Worm (Caenorhabditis elegans) whole organism, young adult: ENCODE data around the gene C50F4.9.

ENCODE experiments used
- ama-1 ChIP-seq, 3 experiments: fragments of 150-350 bp in 1 of 3; sonication (generic microtip) in 2 of 3; optimal IDR thresholded peaks; 2 replicates each; lab custom pipeline; 2014 to 2018; ENCODE audit warnings: missing biosample characterization in 2 of 3, missing genetic modification characterization in 2 of 3, missing genetic modification reagents in 2 of 3
- aptf-2 ChIP-seq: fragments of 200-800 bp; sonication (Bioruptor generic); conservative IDR thresholded peaks from 2 replicates; pipeline ENCODE4 v1.3.6; 2022; ENCODE audit warnings: missing genetic modification reagents, missing genetic modification characterization, missing compliant biosample characterization
- ceh-100 ChIP-seq: fragments of 200-800 bp; sonication (Bioruptor generic); IDR thresholded peaks from 2 replicates; pipeline ENCODE4 v1.3.6; 2022; ENCODE audit warnings: missing genetic modification reagents, missing genetic modification characterization, missing compliant biosample characterization
- ceh-58 ChIP-seq: fragments of 200-800 bp; sonication (Bioruptor generic); IDR thresholded peaks from 2 replicates; pipeline ENCODE4 v1.3.6; 2022; ENCODE audit warnings: missing genetic modification characterization, missing compliant biosample characterization
- dpff-1 ChIP-seq: sonication (generic microtip); optimal IDR thresholded peaks from 2 replicates; lab custom pipeline; 2017; ENCODE audit warnings: mild to moderate bottlenecking, missing genetic modification characterization, missing compliant biosample characterization
- egrh-3 ChIP-seq: fragments of 200-800 bp; sonication (Bioruptor generic); IDR thresholded peaks from 2 replicates; pipeline ENCODE4 v1.3.6; 2022; ENCODE audit warnings: missing genetic modification reagents, missing genetic modification characterization, missing compliant biosample characterization
- mxl-1 ChIP-seq: sonication (generic microtip); optimal IDR thresholded peaks from 2 replicates; lab custom pipeline; 2016; ENCODE audit warnings: missing genetic modification characterization, missing compliant biosample characterization
- nfya-2 ChIP-seq: fragments of 200-800 bp; sonication (Bioruptor generic); IDR thresholded peaks from 2 replicates; pipeline ENCODE4 v1.3.6; 2022; ENCODE audit warnings: missing genetic modification reagents, missing genetic modification characterization, missing compliant biosample characterization
- ztf-18 ChIP-seq: sonication (generic microtip); optimal IDR thresholded peaks from 2 replicates; lab custom pipeline; 2016; ENCODE audit warnings: missing genotype, mild to moderate bottlenecking, missing genetic modification characterization, missing compliant biosample characterization

- TF ChIP-seq ceh-100 (GFP tag; lab: Robert Waterston, UW) (no peak), mxl-1 (no peak), ztf-18 (tag; lab: Kevin White, UChicago) (no peak), dpff-1 (tag; lab: Kevin White, UChicago) (no peak), aptf-2 (GFP tag; lab: Robert Waterston, UW) (no peak), egrh-3 (no peak), ama-1 (optimal IDR thresholded peaks at IDR 0.05; lab: Kevin White, UChicago) (no peak), ama-1 (GFP tag; optimal IDR thresholded peaks at IDR 0.05; lab: Kevin White, UChicago) (no peak), ceh-58 (GFP tag; lab: Robert Waterston, UW) (no peak), nfya-2 (GFP tag; lab: Robert Waterston, UW) (no peak)
These were observed 46.1 kb downstream of the C50F4.9 start, which contains the start of gene nas-3 for ce11 chrV:9477863-9478262.
